Fruit fly (Drosophila melanogaster) whole organism, prepupa: ENCODE results near the gene Rel.

Experiments
- Blimp-1 ChIP-seq: fragments of 200-800 bp; sonication (Bioruptor generic); optimal IDR thresholded peaks from 3 replicates; lab custom pipeline; 2017; ENCODE audit warnings: missing biosample characterization, missing genetic modification characterization, mild to moderate bottlenecking, moderate library complexity, missing genetic modification reagents
- CG10631 ChIP-seq: fragments of 200-800 bp; sonication (Bioruptor generic); optimal IDR thresholded peaks from 2 replicates; lab custom pipeline; 2016; ENCODE audit warnings: missing biosample characterization, missing genetic modification characterization
- CG10669 ChIP-seq: fragments of 200-800 bp; sonication (Bioruptor generic); optimal IDR thresholded peaks from 3 replicates; lab custom pipeline; 2018; ENCODE audit warnings: missing biosample characterization, mild to moderate bottlenecking, missing genetic modification characterization, moderate library complexity
- CG11294 ChIP-seq: fragments of 200-800 bp; sonication (Bioruptor generic); IDR thresholded peaks from 2 replicates; pipeline ENCODE4 v1.3.6; 2022; ENCODE audit warnings: missing biosample characterization, missing genetic modification characterization
- CG11762 ChIP-seq: fragments of 200-800 bp; sonication (Bioruptor generic); optimal IDR thresholded peaks from 3 replicates; lab custom pipeline; 2016; ENCODE audit warnings: missing biosample characterization, missing genetic modification characterization; ENCODE audit not compliant: insufficient read depth
- CG11902 ChIP-seq: fragments of 200-800 bp; sonication (Bioruptor generic); optimal IDR thresholded peaks from 3 replicates; lab custom pipeline; 2016; ENCODE audit warnings: missing biosample characterization, missing genetic modification characterization
- CG15336 ChIP-seq: fragments of 200-800 bp; sonication (Bioruptor generic); IDR thresholded peaks from 2 replicates; pipeline ENCODE4 v1.3.6; 2022; ENCODE audit warnings: missing biosample characterization, missing genetic modification characterization
- CG16779 ChIP-seq: fragments of 200-800 bp; sonication (Bioruptor generic); optimal IDR thresholded peaks from 3 replicates; lab custom pipeline; 2017; ENCODE audit warnings: missing biosample characterization, mild to moderate bottlenecking, missing genetic modification characterization
- CG3032 ChIP-seq: fragments of 200-800 bp; optimal IDR thresholded peaks from 2 replicates; lab custom pipeline; 2019; ENCODE audit warnings: missing biosample characterization, mild to moderate bottlenecking, missing genetic modification characterization, moderate library complexity
- CG31627 ChIP-seq: fragments of 200-800 bp; sonication (Bioruptor generic); optimal IDR thresholded peaks from 3 replicates; lab custom pipeline; 2016; ENCODE audit warnings: missing biosample characterization, missing genetic modification characterization
- CG4318 ChIP-seq: fragments of 200-800 bp; sonication (Bioruptor generic); optimal IDR thresholded peaks from 3 replicates; lab custom pipeline; 2017; ENCODE audit warnings: missing biosample characterization, mild to moderate bottlenecking, missing genetic modification characterization
- CG6163 ChIP-seq: fragments of 200-800 bp; sonication (Bioruptor generic); IDR thresholded peaks from 3 replicates; pipeline ENCODE4 v1.3.6; 2022; ENCODE audit warnings: missing biosample characterization, missing genetic modification characterization
- CG6276 ChIP-seq: fragments of 200-800 bp; sonication (Bioruptor generic); optimal IDR thresholded peaks from 2 replicates; lab custom pipeline; 2017; ENCODE audit warnings: missing biosample characterization, mild to moderate bottlenecking, missing genetic modification characterization
- CG6792 ChIP-seq: fragments of 200-800 bp; sonication (Bioruptor generic); optimal IDR thresholded peaks from 3 replicates; lab custom pipeline; 2016; ENCODE audit warnings: missing biosample characterization, missing genetic modification characterization
- CG6854 ChIP-seq: fragments of 200-800 bp; sonication (Bioruptor generic); optimal IDR thresholded peaks from 2 replicates; lab custom pipeline; 2017; ENCODE audit warnings: missing biosample characterization, mild to moderate bottlenecking, missing genetic modification characterization
- CG7368 ChIP-seq: fragments of 200-800 bp; sonication (Bioruptor generic); optimal IDR thresholded peaks from 3 replicates; lab custom pipeline; 2016; ENCODE audit warnings: missing biosample characterization, missing genetic modification characterization
- CG8119 ChIP-seq: fragments of 200-800 bp; sonication (Bioruptor generic); IDR thresholded peaks from 3 replicates; pipeline ENCODE4 v1.3.6; 2022; ENCODE audit warnings: missing biosample characterization, missing genetic modification characterization
- CG8632 ChIP-seq: fragments of 200-800 bp; sonication (Bioruptor generic); optimal IDR thresholded peaks from 3 replicates; lab custom pipeline; 2016; ENCODE audit warnings: missing biosample characterization, missing genetic modification characterization
- CG9139 ChIP-seq: fragments of 200-800 bp; sonication (Bioruptor generic); optimal IDR thresholded peaks from 3 replicates; lab custom pipeline; 2017; ENCODE audit warnings: missing biosample characterization, mild to moderate bottlenecking, missing genetic modification characterization
- Eip75B ChIP-seq: fragments of 200-800 bp; sonication (Bioruptor generic); optimal IDR thresholded peaks from 3 replicates; lab custom pipeline; 2016; ENCODE audit warnings: missing biosample characterization, missing genetic modification characterization
- Ets96B ChIP-seq: fragments of 200-800 bp; optimal IDR thresholded peaks from 2 replicates; lab custom pipeline; 2019; ENCODE audit warnings: missing biosample characterization, mild to moderate bottlenecking, missing genetic modification characterization, moderate library complexity
- Gug ChIP-seq: fragments of 200-800 bp; sonication (Bioruptor generic); IDR thresholded peaks from 2 replicates; pipeline ENCODE4 v1.3.6; 2022; ENCODE audit warnings: missing biosample characterization, missing genetic modification characterization
- Hr38 ChIP-seq: sonication (Bioruptor generic); optimal IDR thresholded peaks from 2 replicates; lab custom pipeline; 2016; ENCODE audit warnings: missing biosample characterization, missing genetic modification characterization
- Hr39 ChIP-seq: fragments of 200-800 bp; sonication (Bioruptor generic); optimal IDR thresholded peaks from 2 replicates; lab custom pipeline; 2016; ENCODE audit warnings: missing biosample characterization, missing genetic modification characterization
- Hr4 ChIP-seq: fragments of 200-800 bp; sonication (Bioruptor generic); optimal IDR thresholded peaks from 3 replicates; lab custom pipeline; 2016; ENCODE audit warnings: missing biosample characterization, missing genetic modification characterization
- Met ChIP-seq: fragments of 200-800 bp; sonication (Bioruptor generic); optimal IDR thresholded peaks from 3 replicates; lab custom pipeline; 2016; ENCODE audit warnings: missing biosample characterization, missing genetic modification characterization
- OdsH ChIP-seq: fragments of 200-800 bp; sonication (Bioruptor generic); optimal IDR thresholded peaks from 3 replicates; lab custom pipeline; 2016; ENCODE audit warnings: missing biosample characterization, missing genetic modification characterization
- Smox ChIP-seq: fragments of 200-800 bp; sonication (Bioruptor generic); optimal IDR thresholded peaks from 3 replicates; lab custom pipeline; 2016; ENCODE audit warnings: missing biosample characterization, missing genetic modification characterization
- Sox102F ChIP-seq: fragments of 200-800 bp; sonication (Bioruptor generic); optimal IDR thresholded peaks from 2 replicates; lab custom pipeline; 2016; ENCODE audit warnings: missing biosample characterization, mild to moderate bottlenecking, missing genetic modification characterization
- Sox14 ChIP-seq: fragments of 200-800 bp; sonication (Bioruptor generic); optimal IDR thresholded peaks from 3 replicates; lab custom pipeline; 2016; ENCODE audit warnings: missing biosample characterization, missing genetic modification characterization
- Sox15 ChIP-seq: fragments of 200-800 bp; sonication (Bioruptor generic); optimal IDR thresholded peaks from 3 replicates; lab custom pipeline; 2016; ENCODE audit warnings: missing biosample characterization, missing genetic modification characterization
- achi ChIP-seq: fragments of 200-800 bp; sonication (Bioruptor generic); optimal IDR thresholded peaks from 3 replicates; lab custom pipeline; 2016; ENCODE audit warnings: missing biosample characterization, missing genetic modification characterization
- cyc ChIP-seq: fragments of 200-800 bp; sonication (Bioruptor generic); optimal IDR thresholded peaks from 3 replicates; lab custom pipeline; 2016; ENCODE audit warnings: missing biosample characterization, missing genetic modification characterization
- dac ChIP-seq: fragments of 200-800 bp; sonication (Bioruptor generic); optimal IDR thresholded peaks from 2 replicates; lab custom pipeline; 2017; ENCODE audit warnings: missing biosample characterization, mild to moderate bottlenecking, missing genetic modification characterization
- eg ChIP-seq: fragments of 200-800 bp; sonication (Bioruptor generic); IDR thresholded peaks from 3 replicates; pipeline ENCODE4 v1.3.6; 2022; ENCODE audit warnings: missing biosample characterization, missing genetic modification characterization
- esn ChIP-seq: fragments of 200-800 bp; sonication (Bioruptor generic); optimal IDR thresholded peaks from 2 replicates; lab custom pipeline; 2016; ENCODE audit warnings: missing biosample characterization, mild to moderate bottlenecking, missing genetic modification characterization, moderate library complexity
- fd59A ChIP-seq: fragments of 200-800 bp; sonication (Bioruptor generic); optimal IDR thresholded peaks from 2 replicates; lab custom pipeline; 2017; ENCODE audit warnings: missing biosample characterization, mild to moderate bottlenecking, missing genetic modification characterization, missing genetic modification reagents
- fd85E ChIP-seq: fragments of 200-800 bp; sonication (Bioruptor generic); optimal IDR thresholded peaks from 3 replicates; lab custom pipeline; 2016; ENCODE audit warnings: missing biosample characterization, missing genetic modification characterization
- fkh ChIP-seq: fragments of 200-800 bp; sonication (Bioruptor generic); optimal IDR thresholded peaks from 3 replicates; lab custom pipeline; 2017; ENCODE audit warnings: missing biosample characterization, mild to moderate bottlenecking, missing genetic modification characterization, moderate library complexity
- lz ChIP-seq: fragments of 200-800 bp; sonication (Bioruptor generic); optimal IDR thresholded peaks from 3 replicates; lab custom pipeline; 2016; ENCODE audit warnings: missing biosample characterization, missing genetic modification characterization
- net ChIP-seq: fragments of 200-800 bp; sonication (Bioruptor generic); optimal IDR thresholded peaks from 3 replicates; lab custom pipeline; 2016; ENCODE audit warnings: missing biosample characterization, missing genetic modification characterization
- pdm3 ChIP-seq: fragments of 200-800 bp; sonication (Bioruptor generic); optimal IDR thresholded peaks from 3 replicates; lab custom pipeline; 2016; ENCODE audit warnings: missing biosample characterization, missing genetic modification characterization
- salr ChIP-seq, 2 experiments: fragments of 200-800 bp; sonication (Bioruptor generic); optimal IDR thresholded peaks; 3 replicates each; lab custom pipeline; 2016 to 2018; ENCODE audit warnings: missing biosample characterization in 2 of 2, missing genetic modification characterization in 2 of 2, mild to moderate bottlenecking in 1 of 2
- spab ChIP-seq: fragments of 200-800 bp; sonication (Bioruptor generic); optimal IDR thresholded peaks from 2 replicates; lab custom pipeline; 2017; ENCODE audit warnings: missing biosample characterization, mild to moderate bottlenecking, missing genetic modification characterization, missing genetic modification reagents
- ss ChIP-seq, 2 experiments: fragments of 200-800 bp; sonication (Bioruptor generic); optimal IDR thresholded peaks; 2 replicates in 1 of 2; 3 replicates in 1 of 2; lab custom pipeline; 2017 to 2018; ENCODE audit warnings: mild to moderate bottlenecking in 2 of 2, missing biosample characterization in 2 of 2, missing genetic modification characterization in 2 of 2, moderate library complexity in 1 of 2
- vri ChIP-seq: fragments of 200-800 bp; sonication (Bioruptor generic); optimal IDR thresholded peaks from 3 replicates; lab custom pipeline; 2016; ENCODE audit warnings: missing biosample characterization, mild to moderate bottlenecking, missing genetic modification characterization

The Rel gene

dm6 chr3R:9054442-9055118 lies 6.8 kb upstream of the Rel start (continued):
- no peak for TF ChIP-seq CG11294 (GFP tag; lab: Robert Waterston, UW)
- TF ChIP-seq Hr4 (GFP tag; lab: Kevin White, UChicago): peak; percentile 48
- TF ChIP-seq Hr38 (GFP tag; lab: Kevin White, UChicago): no peak
- TF ChIP-seq CG10669: peak; percentile 25
- TF ChIP-seq lz (GFP tag; lab: Kevin White, UChicago): no peak
- peak; percentile 98 for TF ChIP-seq fkh
- TF ChIP-seq Gug: no peak
- peak in 1 of 2 experiments; percentile 24 for TF ChIP-seq ss (GFP tag; optimal IDR thresholded peaks at IDR 0.05; lab: Kevin White, UChicago)
- no peak for TF ChIP-seq esn (GFP tag; lab: Kevin White, UChicago)
- TF ChIP-seq fd59A (GFP tag; lab: Kevin White, UChicago): no peak
- no peak for TF ChIP-seq CG9139 (GFP tag; lab: Kevin White, UChicago)
- no peak for TF ChIP-seq fd85E
- peak in 1 of 2 experiments; percentile 46 for TF ChIP-seq salr (GFP tag; optimal IDR thresholded peaks at IDR 0.05; lab: Kevin White, UChicago)
- TF ChIP-seq Smox (GFP tag; lab: Kevin White, UChicago): no peak
- TF ChIP-seq CG6163: no peak
- TF ChIP-seq achi (GFP tag; lab: Kevin White, UChicago): peak; percentile 60
- no peak for TF ChIP-seq Hr39 (GFP tag; lab: Kevin White, UChicago)
- no peak for TF ChIP-seq CG8119 (GFP tag; lab: Robert Waterston, UW)
- TF ChIP-seq CG11902: no peak
- TF ChIP-seq Blimp-1 (GFP tag; lab: Kevin White, UChicago): no peak
- peak; percentile 3 for TF ChIP-seq cyc (GFP tag; lab: Kevin White, UChicago)
- no peak for TF ChIP-seq CG15336
- TF ChIP-seq OdsH: peak; percentile 65
- peak; percentile 57 for TF ChIP-seq CG10631 (GFP tag; lab: Kevin White, UChicago)
- no peak for TF ChIP-seq Sox15

- TF ChIP-seq fkh (no peak), Sox14 (GFP tag; lab: Kevin White, UChicago) (peak; percentile 67), spab (GFP tag; lab: Kevin White, UChicago) (peak; percentile 48), CG4318 (peak; percentile 53), Hr4 (GFP tag; lab: Kevin White, UChicago) (peak; percentile 72), CG10631 (GFP tag; lab: Kevin White, UChicago) (peak; percentile 48), Blimp-1 (GFP tag; lab: Kevin White, UChicago) (peak; percentile 19), Sox102F (GFP tag; lab: Kevin White, UChicago) (peak; percentile 57), CG7368 (GFP tag; lab: Kevin White, UChicago) (peak; percentile 31), CG6792 (GFP tag; lab: Kevin White, UChicago) (peak; percentile 68), CG16779 (tag; lab: Kevin White, UChicago) (no peak), Hr39 (GFP tag; lab: Kevin White, UChicago) (peak; percentile 80), CG11902 (peak; percentile 55), CG10669 (peak; percentile 38), dac (GFP tag; lab: Kevin White, UChicago) (no peak), CG31627 (GFP tag; lab: Kevin White, UChicago) (peak; percentile 66), Ets96B (tag; lab: Kevin White, UChicago) (peak; percentile 51), CG8632 (GFP tag; lab: Kevin White, UChicago) (peak; percentile 63), Sox15 (peak; percentile 71), Hr38 (GFP tag; lab: Kevin White, UChicago) (no peak), Gug (no peak), net (no peak), Met (peak; percentile 62), CG3032 (tag; lab: Kevin White, UChicago) (peak; percentile 58), CG6276 (peak; percentile 47), CG6854 (GFP tag; lab: Kevin White, UChicago) (no peak), CG11762 (GFP tag; lab: Kevin White, UChicago) (peak; percentile 30), eg (GFP tag; lab: Robert Waterston, UW) (no peak), achi (GFP tag; lab: Kevin White, UChicago) (peak; percentile 58), esn (GFP tag; lab: Kevin White, UChicago) (peak; percentile 59), CG6163 (no peak), CG8119 (GFP tag; lab: Robert Waterston, UW) (no peak), pdm3 (GFP tag; lab: Kevin White, UChicago) (peak; percentile 71), vri (GFP tag; lab: Kevin White, UChicago) (no peak), CG11294 (GFP tag; lab: Robert Waterston, UW) (no peak), cyc (GFP tag; lab: Kevin White, UChicago) (peak; percentile 66), Eip75B (GFP tag; lab: Kevin White, UChicago) (peak; percentile 17)
Measured at dm6 chr3R:9053850-9054441, 6.2 kb upstream of the Rel start.
